Worm (Caenorhabditis elegans) whole organism, L4/young adult: ENCODE results near the gene F41G4.13.

Experiments used
- dao-5 ChIP-seq: sonication (generic microtip); optimal IDR thresholded peaks from 2 replicates; lab custom pipeline; 2016; ENCODE audit warnings: missing genotype, missing genetic modification characterization, moderate library complexity, missing compliant biosample characterization
- him-1 ChIP-seq: sonication (generic microtip); optimal IDR thresholded peaks from 2 replicates; lab custom pipeline; 2016; ENCODE audit warnings: missing genotype, missing genetic modification reagents, missing genetic modification characterization, missing compliant biosample characterization

- TF ChIP-seq him-1 (no peak), dao-5 (no peak)
Measured at ce11 chrX:16784038-16784437, 50.6 kb downstream of the F41G4.13 start.
